Fruit fly (Drosophila melanogaster): ENCODE results near the gene CG7800.

The CG7800 gene

DNA sequence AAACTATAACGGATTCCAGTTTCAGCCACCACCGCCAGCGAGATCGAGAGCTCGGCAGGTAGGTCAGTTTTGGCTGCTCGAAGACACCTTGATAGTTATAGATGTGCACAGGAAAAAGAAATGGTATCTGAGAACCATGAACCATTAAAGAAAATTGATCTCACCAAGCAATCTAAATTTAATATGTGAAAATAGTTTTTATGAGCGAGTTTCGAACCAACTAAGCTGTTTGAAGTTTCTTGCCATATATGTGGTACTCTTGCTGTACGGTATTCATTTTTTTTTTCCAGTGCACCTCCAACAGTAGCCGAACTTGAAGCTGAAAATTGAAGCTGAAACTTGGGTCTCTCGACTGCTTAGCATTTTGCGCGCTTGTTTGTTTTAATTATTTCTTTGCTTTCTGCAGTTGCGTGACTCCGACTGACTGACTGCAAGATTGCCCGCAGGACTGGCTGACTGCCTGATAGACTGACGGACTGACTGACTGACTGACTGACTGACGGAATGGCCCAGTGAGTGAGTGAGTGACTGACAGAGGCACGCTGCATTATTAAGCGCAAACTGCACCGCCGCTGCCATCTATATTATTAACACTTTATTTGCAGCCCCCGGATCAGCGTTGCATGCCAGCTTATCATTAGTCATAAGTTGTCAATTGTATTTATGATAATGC lies 46.1 kb upstream of the CG7800 start:
- no peak for TF ChIP-seq kay (GFP tag; optimal IDR thresholded peaks at IDR 0.05)
- peak; percentile 68 for TF ChIP-seq phol (tag; optimal IDR thresholded peaks at IDR 0.05)
- peak; percentile 27; the same call in 1 of the 2 replicates for TF ChIP-seq stc (GFP tag; IDR thresholded peaks at IDR 0.05)
- TF ChIP-seq MESR4 (GFP tag; optimal IDR thresholded peaks at IDR 0.05): no peak
- TF ChIP-seq CG4404 (GFP tag; IDR thresholded peaks at IDR 0.05): peak; percentile 42
- peak; percentile 63 for TF ChIP-seq zf30C (GFP tag; optimal IDR thresholded peaks at IDR 0.05)
- peak; percentile 79 for TF ChIP-seq Ets65A (GFP tag)
- TF ChIP-seq Abd-B (GFP tag; optimal IDR thresholded peaks at IDR 0.05): peak; percentile 45
- TF ChIP-seq HmgD (GFP tag; optimal IDR thresholded peaks at IDR 0.05): no peak
- peak; percentile 35 for TF ChIP-seq CG8944 (GFP tag; optimal IDR thresholded peaks at IDR 0.05)
- TF ChIP-seq CG14710 (tag; optimal IDR thresholded peaks at IDR 0.05): peak; percentile 35
- TF ChIP-seq CG10209 (GFP tag; optimal IDR thresholded peaks at IDR 0.05): peak; percentile 40
- TF ChIP-seq gcm2 (GFP tag; optimal IDR thresholded peaks at IDR 0.05): peak; percentile 1
- TF ChIP-seq Oaz (GFP tag; IDR thresholded peaks at IDR 0.05): no peak
- TF ChIP-seq vvl (GFP tag; IDR thresholded peaks at IDR 0.05): peak; percentile 74
- peak; percentile 51; the same call in 1 of the 2 replicates for TF ChIP-seq CG17328 (GFP tag; IDR thresholded peaks at IDR 0.05)
- TF ChIP-seq org-1 (GFP tag; optimal IDR thresholded peaks at IDR 0.05): peak; percentile 26
- TF ChIP-seq CG10431 (GFP tag; optimal IDR thresholded peaks at IDR 0.05): no peak
- peak in 1 of 2 experiments; percentile 56 for TF ChIP-seq bsh (GFP tag; optimal IDR thresholded peaks at IDR 0.05)
- TF ChIP-seq CG10979 (tag; optimal IDR thresholded peaks at IDR 0.05): peak; percentile 61
- peak; percentile 36 for TF ChIP-seq CG10654 (GFP tag; optimal IDR thresholded peaks at IDR 0.05)
- TF ChIP-seq ranshi (GFP tag; IDR thresholded peaks at IDR 0.05): 0 out of 2 replicates have a peak, but pooled peaks have one; percentile 23
- no peak for TF ChIP-seq Jarid2 (GFP tag; optimal IDR thresholded peaks at IDR 0.05)
- no peak for TF ChIP-seq CG17612 (GFP tag; IDR thresholded peaks at IDR 0.05)
- TF ChIP-seq sc (optimal IDR thresholded peaks at IDR 0.05): no peak
- TF ChIP-seq sc (GFP tag; optimal IDR thresholded peaks at IDR 0.05): peak; percentile 19
- peak; percentile 34 for TF ChIP-seq CG15696 (tag; optimal IDR thresholded peaks at IDR 0.05)
- TF ChIP-seq rib (GFP tag; IDR thresholded peaks at IDR 0.05): no peak
- TF ChIP-seq CG2875 (GFP tag; optimal IDR thresholded peaks at IDR 0.05): peak; percentile 48
- TF ChIP-seq z (GFP tag; IDR thresholded peaks at IDR 0.05): no peak
- TF ChIP-seq ara (GFP tag; IDR thresholded peaks at IDR 0.05): peak; percentile 43; the same call in 1 of the 2 replicates
- peak; percentile 73 for TF ChIP-seq Ptx1 (GFP tag; IDR thresholded peaks at IDR 0.05)
- peak; percentile 36 for TF ChIP-seq Antp (GFP tag; optimal IDR thresholded peaks at IDR 0.05)
- 0 out of 2 replicates have a peak, but pooled peaks have one; percentile 12 for TF ChIP-seq chm (GFP tag; IDR thresholded peaks at IDR 0.05)
- peak; percentile 36 for TF ChIP-seq CG1602 (GFP tag; optimal IDR thresholded peaks at IDR 0.05)
- TF ChIP-seq grn (GFP tag; optimal IDR thresholded peaks at IDR 0.05): peak; percentile 11
- TF ChIP-seq CG8359 (GFP tag; optimal IDR thresholded peaks at IDR 0.05; ENCODE audit: borderline replicate concordance): peak; percentile 24
- no peak for TF ChIP-seq Trl (optimal IDR thresholded peaks at IDR 0.05)
- TF ChIP-seq Trl (GFP tag; optimal IDR thresholded peaks at IDR 0.05): peak; percentile 33
- TF ChIP-seq CG12071 (GFP tag; optimal IDR thresholded peaks at IDR 0.05): no peak
- peak; percentile 56 for TF ChIP-seq Blimp-1 (GFP tag; optimal IDR thresholded peaks at IDR 0.05)
- TF ChIP-seq hth (optimal IDR thresholded peaks at IDR 0.05): no peak
- TF ChIP-seq Sry-β (GFP tag; optimal IDR thresholded peaks at IDR 0.05): no peak
- no peak for TF ChIP-seq CG3726 (GFP tag; IDR thresholded peaks at IDR 0.05)
- no peak for TF ChIP-seq pan (optimal IDR thresholded peaks at IDR 0.05)
- peak in 1 of 2 experiments; percentile 43 for TF ChIP-seq pan (GFP tag; optimal IDR thresholded peaks at IDR 0.05 in 1 of 2, IDR thresholded peaks at IDR 0.05 in 1 of 2)
- TF ChIP-seq CG11695 (GFP tag; IDR thresholded peaks at IDR 0.05): 0 out of 3 replicates have a peak, but pooled peaks have one; percentile 26
- peak; percentile 7 for TF ChIP-seq ewg (GFP tag; optimal IDR thresholded peaks at IDR 0.05)
- no peak for TF ChIP-seq CG30020 (tag; optimal IDR thresholded peaks at IDR 0.05)
- peak; percentile 37 for TF ChIP-seq CG33557 (GFP tag; optimal IDR thresholded peaks at IDR 0.05)
- TF ChIP-seq Mes4 (GFP tag; optimal IDR thresholded peaks at IDR 0.05): peak; percentile 41

Data from whole organism, embryonic.